Worm (Caenorhabditis elegans) whole organism, mixed stage, embryonic: ENCODE results near the gene hlh-1.

Experiments used
- nhr-76 ChIP-seq: sonication (generic microtip); optimal IDR thresholded peaks from 2 replicates; lab custom pipeline; 2017; ENCODE audit warnings: missing biosample characterization, missing genetic modification characterization
- unc-62 ChIP-seq: fragments of 150-350 bp; optimal IDR thresholded peaks from 2 replicates; lab custom pipeline; 2014; ENCODE audit warnings: missing biosample characterization, missing genetic modification reagents, missing genetic modification characterization
- ztf-11 ChIP-seq: fragments of 150-350 bp; optimal IDR thresholded peaks from 2 replicates; lab custom pipeline; 2014; ENCODE audit warnings: missing biosample characterization, missing genetic modification characterization

DNA sequence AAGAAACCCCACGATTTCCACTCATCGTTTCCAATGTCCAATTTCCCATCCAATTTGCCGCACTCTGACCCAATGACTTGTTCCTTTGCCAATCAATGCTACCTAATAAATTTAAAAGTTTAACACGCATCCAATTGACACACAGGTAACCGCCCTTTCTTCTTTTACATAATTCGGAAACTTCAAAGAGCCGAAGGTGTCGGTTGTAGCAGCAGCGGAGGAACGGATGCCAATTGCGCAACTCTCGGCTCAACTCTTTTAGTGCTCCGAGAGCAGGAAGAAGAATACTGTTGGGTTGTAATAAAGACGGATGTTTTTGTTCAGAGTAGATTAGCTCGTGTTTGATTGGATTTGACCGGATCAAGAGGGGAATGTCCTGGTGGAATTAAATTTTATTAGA is 1.1 kb upstream of the hlh-1 start:
- TF ChIP-seq ztf-11 (tag; lab: Kevin White, UChicago): no peak
- TF ChIP-seq unc-62 (GFP tag; lab: Kevin White, UChicago): no peak
- TF ChIP-seq nhr-76: no peak
